Fruit fly (Drosophila melanogaster): ENCODE measurements around the gene CG33061.

The CG33061 gene

DNA sequence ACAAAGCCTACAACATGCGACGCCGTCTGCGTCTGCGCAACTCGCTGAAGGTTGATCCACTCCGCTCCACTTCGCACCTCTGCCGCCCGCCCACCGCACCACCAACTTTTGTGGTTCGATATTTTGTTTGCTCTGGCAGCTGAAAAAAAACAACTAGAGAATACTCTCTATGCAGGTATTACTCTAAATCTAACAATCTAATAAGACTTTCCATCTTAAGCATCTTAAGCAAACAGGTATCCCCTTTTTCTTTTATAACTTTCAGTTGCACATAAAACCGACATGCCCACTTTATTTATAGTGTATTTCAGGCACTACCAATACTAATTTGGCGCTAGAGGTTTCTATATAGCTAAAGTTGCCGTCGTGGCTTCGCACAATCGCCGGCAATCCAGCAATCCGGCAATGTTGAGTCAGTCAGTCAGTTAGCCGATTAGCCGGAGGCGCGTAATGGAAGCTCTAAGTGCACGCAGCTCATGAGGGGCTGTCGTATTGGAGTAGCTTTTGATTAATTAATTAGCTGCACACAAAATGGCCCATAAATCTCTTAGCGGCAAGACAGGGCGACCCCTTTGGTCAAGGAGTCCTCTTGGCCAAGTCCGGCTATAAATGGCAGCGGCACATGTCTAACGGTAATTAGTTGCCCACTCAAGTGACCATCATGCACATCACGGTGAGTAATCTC is 1.2 kb upstream of the CG33061 start, which contains the start of gene CG13058 (continued):
- no peak for TF ChIP-seq Doc3 (GFP tag; IDR thresholded peaks at IDR 0.05; ENCODE audit: partially characterized antibody)
- no peak for TF ChIP-seq CG13624 (GFP tag; optimal IDR thresholded peaks at IDR 0.05)
- peak; percentile 75 for TF ChIP-seq ci (GFP tag; IDR thresholded peaks at IDR 0.05)
- TF ChIP-seq CG17612 (GFP tag; IDR thresholded peaks at IDR 0.05): no peak
- 0 out of 2 replicates have a peak, but pooled peaks have one; percentile 42 for TF ChIP-seq CG31441 (GFP tag; IDR thresholded peaks at IDR 0.05)
- no peak for TF ChIP-seq trh (GFP tag; optimal IDR thresholded peaks at IDR 0.05)
- TF ChIP-seq tin (GFP tag; optimal IDR thresholded peaks at IDR 0.05): peak; percentile 25
- peak; percentile 67 for TF ChIP-seq lmd (GFP tag; IDR thresholded peaks at IDR 0.05)
- TF ChIP-seq twi (tag; optimal IDR thresholded peaks at IDR 0.05): no peak
- TF ChIP-seq Fer3 (tag; optimal IDR thresholded peaks at IDR 0.05): peak; percentile 59
- TF ChIP-seq Oaz (GFP tag; IDR thresholded peaks at IDR 0.05): peak; percentile 66
- TF ChIP-seq sob (GFP tag; IDR thresholded peaks at IDR 0.05): no peak
- TF ChIP-seq Optix (GFP tag; IDR thresholded peaks at IDR 0.05): peak; percentile 55; the same call in 1 of the 3 replicates
- TF ChIP-seq emc (GFP tag; optimal IDR thresholded peaks at IDR 0.05): no peak
- peak; percentile 38 for TF ChIP-seq cwo (GFP tag; optimal IDR thresholded peaks at IDR 0.05)
- TF ChIP-seq CG10431 (GFP tag; optimal IDR thresholded peaks at IDR 0.05): no peak
- no peak for TF ChIP-seq stc (GFP tag; IDR thresholded peaks at IDR 0.05)
- no peak for TF ChIP-seq cato (GFP tag; optimal IDR thresholded peaks at IDR 0.05; ENCODE audit: borderline replicate concordance)
- TF ChIP-seq GATAe (GFP tag; conservative IDR thresholded peaks at IDR 0.05): no peak
- TF ChIP-seq CG12942 (GFP tag; optimal IDR thresholded peaks at IDR 0.05): peak; percentile 45
- no peak for TF ChIP-seq danr (GFP tag; IDR thresholded peaks at IDR 0.05)
- TF ChIP-seq Side (GFP tag; optimal IDR thresholded peaks at IDR 0.05): no peak
- TF ChIP-seq CG18764 (GFP tag; optimal IDR thresholded peaks at IDR 0.05): peak; percentile 27
- TF ChIP-seq vvl (GFP tag; IDR thresholded peaks at IDR 0.05): no peak
- TF ChIP-seq CG9797 (GFP tag; optimal IDR thresholded peaks at IDR 0.05): no peak
- TF ChIP-seq CG42726 (GFP tag; IDR thresholded peaks at IDR 0.05; ENCODE audit: partially characterized antibody): no peak
- no peak for TF ChIP-seq eve (GFP tag; optimal IDR thresholded peaks at IDR 0.05)
- no peak for TF ChIP-seq fd102C (GFP tag; optimal IDR thresholded peaks at IDR 0.05)
- peak; percentile 72 for TF ChIP-seq CG13296 (GFP tag; optimal IDR thresholded peaks at IDR 0.05)
- TF ChIP-seq wek (GFP tag; optimal IDR thresholded peaks at IDR 0.05): no peak
- TF ChIP-seq ERR (GFP tag; optimal IDR thresholded peaks at IDR 0.05): no peak
- no peak for TF ChIP-seq CkIIα-i1 (GFP tag; IDR thresholded peaks at IDR 0.05)
- TF ChIP-seq CG33213 (GFP tag; optimal IDR thresholded peaks at IDR 0.05): no peak
- peak; percentile 84 for TF ChIP-seq CG13424 (tag; optimal IDR thresholded peaks at IDR 0.05)
- peak; percentile 76 for TF ChIP-seq CG14050 (GFP tag; IDR thresholded peaks at IDR 0.05)
- TF ChIP-seq luna (GFP tag; optimal IDR thresholded peaks at IDR 0.05): no peak
- TF ChIP-seq CG13123 (GFP tag; optimal IDR thresholded peaks at IDR 0.05): no peak
- TF ChIP-seq gro (GFP tag; optimal IDR thresholded peaks at IDR 0.05): no peak
- TF ChIP-seq CG12391 (tag; optimal IDR thresholded peaks at IDR 0.05): no peak
- peak; percentile 83 for TF ChIP-seq row (GFP tag; IDR thresholded peaks at IDR 0.05)
- peak; percentile 30 for TF ChIP-seq CG11398 (GFP tag; optimal IDR thresholded peaks at IDR 0.05)
- peak; percentile 64; the same call in 2 of the 3 replicates for TF ChIP-seq Dbx (GFP tag; IDR thresholded peaks at IDR 0.05)
- peak; percentile 66 for TF ChIP-seq dysf (GFP tag; IDR thresholded peaks at IDR 0.05)
- no peak for TF ChIP-seq grn (GFP tag; optimal IDR thresholded peaks at IDR 0.05)
- peak; percentile 53 for TF ChIP-seq pho (GFP tag; optimal IDR thresholded peaks at IDR 0.05)
- TF ChIP-seq CG4282 (GFP tag; optimal IDR thresholded peaks at IDR 0.05): no peak
- TF ChIP-seq Gsc (GFP tag; IDR thresholded peaks at IDR 0.05): no peak
- no peak for TF ChIP-seq CG8388 (GFP tag; optimal IDR thresholded peaks at IDR 0.05)
- peak; percentile 57 for TF ChIP-seq CG5180 (GFP tag; optimal IDR thresholded peaks at IDR 0.05)
- TF ChIP-seq Dad (GFP tag; optimal IDR thresholded peaks at IDR 0.05): no peak
- no peak for TF ChIP-seq CG6175 (GFP tag; IDR thresholded peaks at IDR 0.05)
